Fruit fly (Drosophila melanogaster) whole organism, prepupa: ENCODE measurements around the gene Spn28Db.

Experiments
- Blimp-1 ChIP-seq: fragments of 200-800 bp; sonication (Bioruptor generic); optimal IDR thresholded peaks from 3 replicates; lab custom pipeline; 2017; ENCODE audit warnings: missing biosample characterization, missing genetic modification characterization, mild to moderate bottlenecking, moderate library complexity, missing genetic modification reagents
- CG10669 ChIP-seq: fragments of 200-800 bp; sonication (Bioruptor generic); optimal IDR thresholded peaks from 3 replicates; lab custom pipeline; 2018; ENCODE audit warnings: missing biosample characterization, mild to moderate bottlenecking, missing genetic modification characterization, moderate library complexity
- CG11762 ChIP-seq: fragments of 200-800 bp; sonication (Bioruptor generic); optimal IDR thresholded peaks from 3 replicates; lab custom pipeline; 2016; ENCODE audit warnings: missing biosample characterization, missing genetic modification characterization; ENCODE audit not compliant: insufficient read depth
- CG11902 ChIP-seq: fragments of 200-800 bp; sonication (Bioruptor generic); optimal IDR thresholded peaks from 3 replicates; lab custom pipeline; 2016; ENCODE audit warnings: missing biosample characterization, missing genetic modification characterization
- CG15336 ChIP-seq: fragments of 200-800 bp; sonication (Bioruptor generic); IDR thresholded peaks from 2 replicates; pipeline ENCODE4 v1.3.6; 2022; ENCODE audit warnings: missing biosample characterization, missing genetic modification characterization
- CG1621 ChIP-seq: fragments of 200-800 bp; sonication (Bioruptor generic); optimal IDR thresholded peaks from 3 replicates; lab custom pipeline; 2018; ENCODE audit warnings: missing biosample characterization, mild to moderate bottlenecking, missing genetic modification characterization
- CG16779 ChIP-seq: fragments of 200-800 bp; sonication (Bioruptor generic); optimal IDR thresholded peaks from 3 replicates; lab custom pipeline; 2017; ENCODE audit warnings: missing biosample characterization, mild to moderate bottlenecking, missing genetic modification characterization
- CG3032 ChIP-seq: fragments of 200-800 bp; optimal IDR thresholded peaks from 2 replicates; lab custom pipeline; 2019; ENCODE audit warnings: missing biosample characterization, mild to moderate bottlenecking, missing genetic modification characterization, moderate library complexity
- CG31627 ChIP-seq: fragments of 200-800 bp; sonication (Bioruptor generic); optimal IDR thresholded peaks from 3 replicates; lab custom pipeline; 2016; ENCODE audit warnings: missing biosample characterization, missing genetic modification characterization
- CG32006 ChIP-seq: fragments of 200-800 bp; sonication (Bioruptor generic); optimal IDR thresholded peaks from 3 replicates; lab custom pipeline; 2017; ENCODE audit warnings: missing biosample characterization, mild to moderate bottlenecking, missing genetic modification characterization
- CG34406 ChIP-seq: fragments of 200-800 bp; sonication (Bioruptor generic); optimal IDR thresholded peaks from 3 replicates; lab custom pipeline; 2016; ENCODE audit warnings: missing biosample characterization, missing genetic modification characterization
- CG3919 ChIP-seq: fragments of 200-800 bp; sonication (Bioruptor generic); optimal IDR thresholded peaks from 3 replicates; lab custom pipeline; 2016; ENCODE audit warnings: missing biosample characterization, missing genetic modification characterization
- CG6163 ChIP-seq: fragments of 200-800 bp; sonication (Bioruptor generic); IDR thresholded peaks from 3 replicates; pipeline ENCODE4 v1.3.6; 2022; ENCODE audit warnings: missing biosample characterization, missing genetic modification characterization
- CG6792 ChIP-seq: fragments of 200-800 bp; sonication (Bioruptor generic); optimal IDR thresholded peaks from 3 replicates; lab custom pipeline; 2016; ENCODE audit warnings: missing biosample characterization, missing genetic modification characterization
- CG6808 ChIP-seq: fragments of 200-800 bp; sonication (Bioruptor generic); optimal IDR thresholded peaks from 3 replicates; lab custom pipeline; 2017; ENCODE audit warnings: missing biosample characterization, missing genetic modification characterization, mild to moderate bottlenecking, moderate library complexity, missing genetic modification reagents
- CG6854 ChIP-seq: fragments of 200-800 bp; sonication (Bioruptor generic); optimal IDR thresholded peaks from 2 replicates; lab custom pipeline; 2017; ENCODE audit warnings: missing biosample characterization, mild to moderate bottlenecking, missing genetic modification characterization
- CG7368 ChIP-seq: fragments of 200-800 bp; sonication (Bioruptor generic); optimal IDR thresholded peaks from 3 replicates; lab custom pipeline; 2016; ENCODE audit warnings: missing biosample characterization, missing genetic modification characterization
- CG8119 ChIP-seq: fragments of 200-800 bp; sonication (Bioruptor generic); IDR thresholded peaks from 3 replicates; pipeline ENCODE4 v1.3.6; 2022; ENCODE audit warnings: missing biosample characterization, missing genetic modification characterization
- CG8319 ChIP-seq: fragments of 200-800 bp; sonication (Bioruptor generic); optimal IDR thresholded peaks from 3 replicates; lab custom pipeline; 2016; ENCODE audit warnings: missing biosample characterization, missing genetic modification characterization
- CG9139 ChIP-seq: fragments of 200-800 bp; sonication (Bioruptor generic); optimal IDR thresholded peaks from 3 replicates; lab custom pipeline; 2017; ENCODE audit warnings: missing biosample characterization, mild to moderate bottlenecking, missing genetic modification characterization
- Eip75B ChIP-seq: fragments of 200-800 bp; sonication (Bioruptor generic); optimal IDR thresholded peaks from 3 replicates; lab custom pipeline; 2016; ENCODE audit warnings: missing biosample characterization, missing genetic modification characterization
- Eip78C ChIP-seq: fragments of 200-800 bp; sonication (Bioruptor generic); peaks from one replicate; lab custom pipeline; 2016; ENCODE audit warnings: missing biosample characterization, missing genetic modification characterization
- Eip93F ChIP-seq: fragments of 200-800 bp; sonication (Bioruptor generic); optimal IDR thresholded peaks from 2 replicates; lab custom pipeline; 2016; ENCODE audit warnings: missing biosample characterization, mild to moderate bottlenecking, missing genetic modification characterization
- Ets21C ChIP-seq: fragments of 200-800 bp; sonication (Bioruptor generic); optimal IDR thresholded peaks from 3 replicates; lab custom pipeline; 2016; ENCODE audit warnings: missing biosample characterization, missing genetic modification characterization
- Ets96B ChIP-seq: fragments of 200-800 bp; optimal IDR thresholded peaks from 2 replicates; lab custom pipeline; 2019; ENCODE audit warnings: missing biosample characterization, mild to moderate bottlenecking, missing genetic modification characterization, moderate library complexity
- Gug ChIP-seq: fragments of 200-800 bp; sonication (Bioruptor generic); IDR thresholded peaks from 2 replicates; pipeline ENCODE4 v1.3.6; 2022; ENCODE audit warnings: missing biosample characterization, missing genetic modification characterization
- Hr38 ChIP-seq: sonication (Bioruptor generic); optimal IDR thresholded peaks from 2 replicates; lab custom pipeline; 2016; ENCODE audit warnings: missing biosample characterization, missing genetic modification characterization
- Hr4 ChIP-seq: fragments of 200-800 bp; sonication (Bioruptor generic); optimal IDR thresholded peaks from 3 replicates; lab custom pipeline; 2016; ENCODE audit warnings: missing biosample characterization, missing genetic modification characterization
- Lpt ChIP-seq: fragments of 200-800 bp; sonication (Bioruptor generic); optimal IDR thresholded peaks from 3 replicates; lab custom pipeline; 2016; ENCODE audit warnings: missing biosample characterization, missing genetic modification characterization
- Met ChIP-seq: fragments of 200-800 bp; sonication (Bioruptor generic); optimal IDR thresholded peaks from 3 replicates; lab custom pipeline; 2016; ENCODE audit warnings: missing biosample characterization, missing genetic modification characterization
- OdsH ChIP-seq: fragments of 200-800 bp; sonication (Bioruptor generic); optimal IDR thresholded peaks from 3 replicates; lab custom pipeline; 2016; ENCODE audit warnings: missing biosample characterization, missing genetic modification characterization
- Sox102F ChIP-seq: fragments of 200-800 bp; sonication (Bioruptor generic); optimal IDR thresholded peaks from 2 replicates; lab custom pipeline; 2016; ENCODE audit warnings: missing biosample characterization, mild to moderate bottlenecking, missing genetic modification characterization
- Sox14 ChIP-seq: fragments of 200-800 bp; sonication (Bioruptor generic); optimal IDR thresholded peaks from 3 replicates; lab custom pipeline; 2016; ENCODE audit warnings: missing biosample characterization, missing genetic modification characterization
- Sox15 ChIP-seq: fragments of 200-800 bp; sonication (Bioruptor generic); optimal IDR thresholded peaks from 3 replicates; lab custom pipeline; 2016; ENCODE audit warnings: missing biosample characterization, missing genetic modification characterization
- achi ChIP-seq: fragments of 200-800 bp; sonication (Bioruptor generic); optimal IDR thresholded peaks from 3 replicates; lab custom pipeline; 2016; ENCODE audit warnings: missing biosample characterization, missing genetic modification characterization
- acj6 ChIP-seq: fragments of 200-800 bp; sonication (Bioruptor generic); optimal IDR thresholded peaks from 3 replicates; lab custom pipeline; 2016; ENCODE audit warnings: missing biosample characterization, missing genetic modification characterization
- cyc ChIP-seq: fragments of 200-800 bp; sonication (Bioruptor generic); optimal IDR thresholded peaks from 3 replicates; lab custom pipeline; 2016; ENCODE audit warnings: missing biosample characterization, missing genetic modification characterization
- dsx ChIP-seq: fragments of 200-800 bp; optimal IDR thresholded peaks from 3 replicates; lab custom pipeline; 2019; ENCODE audit warnings: missing biosample characterization, mild to moderate bottlenecking, missing genetic modification characterization, moderate library complexity; ENCODE audit not compliant: poor library complexity, severe bottlenecking
- esn ChIP-seq: fragments of 200-800 bp; sonication (Bioruptor generic); optimal IDR thresholded peaks from 2 replicates; lab custom pipeline; 2016; ENCODE audit warnings: missing biosample characterization, mild to moderate bottlenecking, missing genetic modification characterization, moderate library complexity
- fd59A ChIP-seq: fragments of 200-800 bp; sonication (Bioruptor generic); optimal IDR thresholded peaks from 2 replicates; lab custom pipeline; 2017; ENCODE audit warnings: missing biosample characterization, mild to moderate bottlenecking, missing genetic modification characterization, missing genetic modification reagents
- fd85E ChIP-seq: fragments of 200-800 bp; sonication (Bioruptor generic); optimal IDR thresholded peaks from 3 replicates; lab custom pipeline; 2016; ENCODE audit warnings: missing biosample characterization, missing genetic modification characterization
- fkh ChIP-seq: fragments of 200-800 bp; sonication (Bioruptor generic); optimal IDR thresholded peaks from 3 replicates; lab custom pipeline; 2017; ENCODE audit warnings: missing biosample characterization, mild to moderate bottlenecking, missing genetic modification characterization, moderate library complexity
- net ChIP-seq: fragments of 200-800 bp; sonication (Bioruptor generic); optimal IDR thresholded peaks from 3 replicates; lab custom pipeline; 2016; ENCODE audit warnings: missing biosample characterization, missing genetic modification characterization
- pdm3 ChIP-seq: fragments of 200-800 bp; sonication (Bioruptor generic); optimal IDR thresholded peaks from 3 replicates; lab custom pipeline; 2016; ENCODE audit warnings: missing biosample characterization, missing genetic modification characterization
- salr ChIP-seq, 2 experiments: fragments of 200-800 bp; sonication (Bioruptor generic); optimal IDR thresholded peaks; 3 replicates each; lab custom pipeline; 2016 to 2018; ENCODE audit warnings: missing biosample characterization in 2 of 2, missing genetic modification characterization in 2 of 2, mild to moderate bottlenecking in 1 of 2
- spab ChIP-seq: fragments of 200-800 bp; sonication (Bioruptor generic); optimal IDR thresholded peaks from 2 replicates; lab custom pipeline; 2017; ENCODE audit warnings: missing biosample characterization, mild to moderate bottlenecking, missing genetic modification characterization, missing genetic modification reagents
- ss ChIP-seq, 2 experiments: fragments of 200-800 bp; sonication (Bioruptor generic); optimal IDR thresholded peaks; 2 replicates in 1 of 2; 3 replicates in 1 of 2; lab custom pipeline; 2017 to 2018; ENCODE audit warnings: mild to moderate bottlenecking in 2 of 2, missing biosample characterization in 2 of 2, missing genetic modification characterization in 2 of 2, moderate library complexity in 1 of 2
- svp ChIP-seq: fragments of 200-800 bp; sonication (Bioruptor generic); peaks from one replicate; lab custom pipeline; 2016; ENCODE audit warnings: missing biosample characterization, missing genetic modification characterization
- topi ChIP-seq: fragments of 200-800 bp; sonication (Bioruptor generic); optimal IDR thresholded peaks from 3 replicates; lab custom pipeline; 2016; ENCODE audit warnings: missing biosample characterization, missing genetic modification characterization
- vri ChIP-seq: fragments of 200-800 bp; sonication (Bioruptor generic); optimal IDR thresholded peaks from 3 replicates; lab custom pipeline; 2016; ENCODE audit warnings: missing biosample characterization, mild to moderate bottlenecking, missing genetic modification characterization

The Spn28Db gene

dm6 chr2L:7899108-7899507, 8.6 kb upstream of the Spn28Db start (continued):
- TF ChIP-seq CG6163 (GFP tag; lab: Robert Waterston, UW) (peak; percentile 77), CG11762 (peak; percentile 7), OdsH (GFP tag; lab: Kevin White, UChicago) (peak; percentile 56), CG1621 (tag; lab: Kevin White, UChicago) (peak; percentile 26), Lpt (peak; percentile 67), CG8119 (peak; percentile 69), Eip75B (peak; percentile 60), CG34406 (GFP tag; lab: Kevin White, UChicago) (peak; percentile 38), fd85E (GFP tag; lab: Kevin White, UChicago) (no peak), Sox14 (GFP tag; lab: Kevin White, UChicago) (peak; percentile 55), Hr4 (peak; percentile 74), CG15336 (peak; percentile 82), CG6808 (GFP tag; lab: Kevin White, UChicago) (peak; percentile 2), acj6 (GFP tag; lab: Kevin White, UChicago) (peak; percentile 57), achi (peak; percentile 33), Eip93F (GFP tag; lab: Kevin White, UChicago) (no peak), Hr38 (GFP tag; lab: Kevin White, UChicago) (no peak), CG3032 (tag; lab: Kevin White, UChicago) (peak; percentile 77), CG32006 (GFP tag; lab: Kevin White, UChicago) (peak; percentile 71), CG7368 (peak; percentile 48)

- peak; percentile 49 for TF ChIP-seq topi (GFP tag; lab: Kevin White, UChicago)
- peak; percentile 55 for TF ChIP-seq CG6854 (GFP tag; lab: Kevin White, UChicago)
- TF ChIP-seq CG9139, result peak; percentile 59
- peak; percentile 53 to 64 for TF ChIP-seq ss (GFP tag; optimal IDR thresholded peaks at IDR 0.05; lab: Kevin White, UChicago)
- TF ChIP-seq CG6808 (GFP tag; lab: Kevin White, UChicago), result peak; percentile 82
- TF ChIP-seq svp (GFP tag; lab: Kevin White, UChicago), result no peak
- TF ChIP-seq dsx (GFP tag; lab: Kevin White, UChicago), result peak; percentile 71
- TF ChIP-seq Gug (GFP tag; lab: Robert Waterston, UW), result peak; percentile 69
- peak; percentile 83 for TF ChIP-seq CG32006 (GFP tag; lab: Kevin White, UChicago)
- peak; percentile 74 for TF ChIP-seq CG8119
- TF ChIP-seq Ets21C (GFP tag; lab: Kevin White, UChicago), result peak; percentile 24
- no peak for TF ChIP-seq vri (GFP tag; lab: Kevin White, UChicago)
- peak in 1 of 2 experiments; percentile 75 for TF ChIP-seq salr (GFP tag; optimal IDR thresholded peaks at IDR 0.05; lab: Kevin White, UChicago)
- no peak for TF ChIP-seq fkh
- peak; percentile 90 for TF ChIP-seq CG6163 (GFP tag; lab: Robert Waterston, UW)
- peak; percentile 77 for TF ChIP-seq fd59A
- TF ChIP-seq Eip75B, result peak; percentile 61
- TF ChIP-seq CG1621 (tag; lab: Kevin White, UChicago), result peak; percentile 88
- peak; percentile 70 for TF ChIP-seq net (GFP tag; lab: Kevin White, UChicago)
- peak; percentile 92 for TF ChIP-seq Eip78C (GFP tag; lab: Kevin White, UChicago)
- TF ChIP-seq CG31627 (GFP tag; lab: Kevin White, UChicago), result peak; percentile 36
- TF ChIP-seq Sox14 (GFP tag; lab: Kevin White, UChicago), result peak; percentile 77
- TF ChIP-seq CG11902 (GFP tag; lab: Kevin White, UChicago), result peak; percentile 51
- peak; percentile 76 for TF ChIP-seq CG7368
- peak; percentile 80 for TF ChIP-seq CG10669 (GFP tag; lab: Kevin White, UChicago)
- TF ChIP-seq Ets96B (tag; lab: Kevin White, UChicago), result peak; percentile 79
- peak; percentile 74 for TF ChIP-seq CG6792 (GFP tag; lab: Kevin White, UChicago)
- TF ChIP-seq esn (GFP tag; lab: Kevin White, UChicago), result peak; percentile 58
- peak; percentile 55 for TF ChIP-seq Sox102F (GFP tag; lab: Kevin White, UChicago)
- peak; percentile 43 for TF ChIP-seq Sox15
- TF ChIP-seq spab (GFP tag; lab: Kevin White, UChicago), result peak; percentile 76
- TF ChIP-seq CG3919 (GFP tag; lab: Kevin White, UChicago), result peak; percentile 78
- peak; percentile 31 for TF ChIP-seq Met (GFP tag; lab: Kevin White, UChicago)
- peak; percentile 8 for TF ChIP-seq CG8319
- TF ChIP-seq CG16779 (tag; lab: Kevin White, UChicago), result no peak
- peak; percentile 7 for TF ChIP-seq Blimp-1 (GFP tag; lab: Kevin White, UChicago)
- peak; percentile 39 for TF ChIP-seq cyc
- TF ChIP-seq pdm3 (GFP tag; lab: Kevin White, UChicago), result peak; percentile 70
- peak; percentile 35 for TF ChIP-seq CG34406 (GFP tag; lab: Kevin White, UChicago)
These were observed 8.1 kb upstream of the Spn28Db start for dm6 chr2L:7898581-7898980.
